Worm (Caenorhabditis elegans): ENCODE data around the gene fndc-1.

DNA sequence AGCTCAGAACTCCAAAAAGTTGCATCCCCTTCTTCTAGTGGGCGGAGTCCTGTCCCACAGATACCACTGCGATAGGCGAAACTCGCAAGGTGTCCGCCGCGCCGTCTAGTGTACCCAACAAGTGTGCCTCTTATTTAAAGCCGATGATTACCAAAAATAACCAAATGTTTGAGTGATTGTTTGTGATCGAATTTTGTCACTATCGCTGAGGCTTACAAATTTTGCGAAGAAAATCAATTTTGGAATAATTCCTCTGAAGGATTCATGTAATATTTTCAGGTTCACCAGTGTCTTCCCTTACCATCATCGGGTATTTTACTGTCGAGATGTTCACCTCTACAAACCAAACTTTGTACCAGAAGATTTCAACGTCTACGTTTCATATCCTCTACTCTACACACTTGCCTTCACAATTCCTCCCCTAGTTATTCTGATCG is 13.1 kb downstream of the fndc-1 start:
- TF ChIP-seq elt-2 (tag; optimal IDR thresholded peaks at IDR 0.05) (no peak), nhr-11 (tag; optimal IDR thresholded peaks at IDR 0.05) (no peak), ref-2 (tag; optimal IDR thresholded peaks at IDR 0.05) (no peak), lin-11 (tag; optimal IDR thresholded peaks at IDR 0.05) (no peak)
